Fruit fly (Drosophila melanogaster) whole organism, larva: ENCODE results near the gene mamo.
"Not testable (repeated sequence)": the region's sequence is repeated elsewhere in the genome, so short reads cannot be mapped to it uniquely, and the experiment has no call there.

ENCODE experiments used
- noc ChIP-seq: fragments of 200-800 bp; sonication (Bioruptor generic); optimal IDR thresholded peaks from 3 replicates; lab custom pipeline; 2019; ENCODE audit warnings: missing biosample characterization, mild to moderate bottlenecking, missing genetic modification characterization, moderate library complexity

Gene mamo

DNA sequence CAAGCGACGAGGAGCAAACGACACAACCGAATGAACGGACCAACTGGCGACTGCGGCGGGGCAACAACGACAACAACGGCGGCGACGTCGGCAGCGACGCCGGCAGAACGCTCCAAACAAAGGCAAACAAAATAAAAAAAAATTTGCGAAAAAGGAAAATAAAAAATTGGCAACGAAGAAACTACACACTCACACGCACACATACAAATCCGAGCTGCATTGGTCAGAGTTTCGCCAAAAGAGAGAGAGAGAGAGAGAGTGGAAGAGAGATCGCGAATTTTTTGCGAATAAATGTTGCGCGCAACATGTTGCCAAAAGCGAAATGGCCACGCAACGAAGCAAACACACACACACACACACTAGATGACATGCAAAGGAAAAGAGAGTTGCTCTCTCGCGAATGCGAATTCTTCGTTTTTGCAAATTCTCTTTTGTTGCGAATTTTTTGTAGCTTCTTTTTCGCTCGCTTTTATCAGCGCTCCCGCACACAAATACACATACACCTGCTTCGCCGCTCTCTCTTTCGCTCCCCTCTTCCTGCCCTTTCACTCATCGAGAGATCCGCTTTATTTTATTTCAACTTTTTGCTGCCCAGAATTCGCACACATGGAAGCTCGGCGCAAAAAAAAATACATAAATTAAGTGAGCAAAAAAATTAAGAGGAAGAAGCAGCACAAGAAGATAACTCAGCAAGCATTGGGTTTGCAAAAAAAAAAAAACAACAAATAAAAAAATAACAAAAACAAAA lies at the start of gene mamo:
TSS of gene mamo (minus strand) at position 54 of the 748 bp plus-strand sequence.
- TF ChIP-seq noc (tag; lab: Kevin White, UChicago) = peak; percentile 46

DNA sequence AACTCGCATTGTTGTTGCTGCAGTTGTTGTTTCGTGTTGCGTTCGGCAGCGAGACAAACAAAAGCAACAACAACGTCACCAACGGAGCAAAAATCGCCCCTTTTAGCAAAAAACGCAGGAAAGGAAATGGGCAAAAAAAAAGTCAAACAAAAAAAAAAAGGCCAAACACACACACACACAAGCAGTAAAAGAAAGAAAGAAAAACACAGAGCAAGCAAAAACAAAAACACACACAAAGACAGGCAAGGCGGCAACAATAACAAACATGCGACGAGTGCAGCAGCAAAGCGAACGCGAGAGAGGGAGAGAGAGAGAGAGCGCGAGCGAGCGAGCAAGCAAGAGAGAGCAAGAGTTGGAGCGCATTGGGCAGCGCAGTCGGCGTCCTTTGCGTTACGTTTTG lies 47.7 kb upstream of the mamo start:
- TF ChIP-seq noc (tag; lab: Kevin White, UChicago) = no peak

DNA sequence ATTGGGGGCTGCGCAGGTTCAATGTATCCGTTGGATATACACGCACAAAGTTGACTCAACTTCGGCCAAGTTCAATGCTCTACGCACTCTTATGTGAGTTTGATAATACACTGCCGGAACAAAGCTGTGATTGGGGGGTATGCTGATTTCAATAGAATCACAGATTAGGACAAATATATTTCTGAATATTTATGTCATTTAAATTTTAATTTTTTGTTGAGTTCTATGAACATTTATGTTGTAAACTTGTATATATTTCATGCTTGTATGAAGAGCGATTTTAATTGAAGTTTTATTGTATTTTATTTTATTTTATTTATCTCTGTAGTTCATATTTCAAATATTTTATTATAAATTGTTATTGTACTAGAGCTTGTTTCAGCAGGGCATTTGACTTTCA lies 36.4 kb upstream of the mamo start:
- TF ChIP-seq noc (tag; lab: Kevin White, UChicago) = no peak

DNA sequence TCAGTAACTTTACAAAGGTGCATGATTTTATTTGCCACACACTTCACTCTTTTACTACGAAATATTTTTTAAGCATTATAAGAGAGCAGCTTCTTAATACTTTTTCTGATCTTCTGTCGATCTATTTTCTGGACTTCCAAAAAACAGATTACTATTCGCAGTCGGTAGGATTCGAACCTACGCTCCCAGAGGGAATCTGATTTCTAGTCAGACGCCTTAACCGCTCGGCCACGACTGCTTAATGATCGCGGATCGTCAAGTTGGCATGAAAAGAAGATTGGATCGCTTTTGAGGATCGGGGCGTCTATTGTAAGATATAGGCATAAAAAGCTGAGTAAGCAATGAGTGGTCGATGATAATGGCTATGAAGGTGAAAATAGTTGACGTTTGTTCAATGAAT lies 35.1 kb upstream of the mamo start:
- TF ChIP-seq noc (tag; lab: Kevin White, UChicago) = no peak

DNA sequence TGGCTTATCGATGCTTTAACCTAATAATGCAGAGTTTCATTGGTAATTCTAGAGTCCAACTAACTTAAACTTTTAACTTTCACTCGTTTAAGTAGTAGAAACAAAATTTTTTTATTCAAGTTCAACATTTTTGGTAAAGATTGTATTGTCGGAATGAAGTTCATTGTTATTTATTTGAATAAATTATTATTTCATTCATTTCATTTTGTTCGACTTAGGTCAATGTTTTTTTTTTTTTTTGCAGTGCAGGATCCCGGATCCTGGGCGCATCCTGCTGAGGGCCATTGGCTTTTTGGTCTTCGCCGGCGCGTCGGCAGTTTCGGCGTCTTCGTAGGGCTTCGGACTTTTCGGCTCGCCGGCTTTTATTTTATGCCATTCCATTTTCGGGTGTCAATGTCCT lies 28.7 kb upstream of the mamo start:
- TF ChIP-seq noc (tag; lab: Kevin White, UChicago) = no peak

DNA sequence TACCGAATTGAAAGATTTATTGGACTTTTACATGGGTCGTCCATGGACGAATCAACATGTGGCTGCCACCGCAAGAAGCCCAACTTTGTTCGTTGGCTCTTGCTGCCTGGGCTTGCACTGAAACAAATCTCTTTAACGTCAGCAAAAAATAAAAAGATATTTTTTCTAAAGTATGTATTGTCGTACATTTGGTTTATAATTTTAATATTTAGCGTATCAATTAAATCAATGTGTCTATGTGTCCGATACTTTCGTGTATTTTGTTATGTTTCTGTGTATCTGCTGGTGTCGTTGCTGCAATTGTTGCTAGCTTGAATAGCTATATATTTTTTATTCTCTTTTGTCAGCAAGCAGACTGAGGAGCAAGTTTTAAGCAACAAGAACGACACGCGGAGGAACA lies 27.1 kb upstream of the mamo start:
- TF ChIP-seq noc (tag; lab: Kevin White, UChicago) = no peak

DNA sequence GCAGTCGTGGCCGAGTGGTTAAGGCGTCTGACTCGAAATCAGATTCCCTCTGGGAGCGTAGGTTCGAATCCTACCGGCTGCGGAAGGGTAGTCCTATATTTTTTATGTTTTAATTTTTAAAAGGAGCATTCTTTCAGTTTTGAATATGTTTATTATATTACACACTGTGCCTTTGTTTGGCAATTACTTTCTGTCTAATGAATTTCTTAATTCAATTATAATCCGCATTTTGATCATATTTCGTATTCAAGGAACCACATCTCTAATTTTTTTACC lies 25.1 kb upstream of the mamo start:
- no peak for TF ChIP-seq noc (tag; lab: Kevin White, UChicago)

DNA sequence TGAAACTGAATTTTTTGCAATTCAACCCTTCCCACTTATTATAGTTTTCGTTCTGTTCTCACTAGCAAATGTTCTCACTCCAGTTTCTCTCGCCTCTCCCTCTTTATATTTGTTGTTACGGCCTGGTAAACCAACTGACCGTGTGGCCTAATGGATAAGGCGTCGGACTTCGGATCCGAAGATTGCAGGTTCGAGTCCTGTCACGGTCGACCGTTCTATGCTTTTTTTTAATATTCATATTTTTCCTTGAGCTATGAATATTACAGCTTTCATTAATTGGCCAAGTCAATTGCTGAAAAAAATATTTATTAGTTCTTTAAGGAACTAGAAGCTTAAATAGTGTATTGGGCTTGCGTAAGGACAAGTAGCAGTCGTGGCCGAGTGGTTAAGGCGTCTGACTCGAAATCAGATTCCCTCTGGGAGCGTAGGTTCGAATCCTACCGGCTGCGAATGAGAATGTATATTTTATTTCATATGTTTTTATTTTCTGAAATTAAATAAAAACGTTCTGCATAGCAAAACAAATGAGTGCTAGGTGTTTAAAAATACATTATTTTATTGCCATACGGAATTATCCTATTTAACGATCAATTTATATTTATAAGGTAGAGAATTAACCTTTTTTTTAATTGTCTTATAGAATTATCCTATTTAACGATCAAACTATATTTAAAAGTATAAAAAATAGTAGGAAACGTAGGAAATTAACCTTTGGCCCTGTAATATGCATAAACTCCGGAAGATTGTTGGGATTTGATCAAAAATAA lies 24.5 kb upstream of the mamo start:
- TF ChIP-seq noc (tag; lab: Kevin White, UChicago) = no peak

DNA sequence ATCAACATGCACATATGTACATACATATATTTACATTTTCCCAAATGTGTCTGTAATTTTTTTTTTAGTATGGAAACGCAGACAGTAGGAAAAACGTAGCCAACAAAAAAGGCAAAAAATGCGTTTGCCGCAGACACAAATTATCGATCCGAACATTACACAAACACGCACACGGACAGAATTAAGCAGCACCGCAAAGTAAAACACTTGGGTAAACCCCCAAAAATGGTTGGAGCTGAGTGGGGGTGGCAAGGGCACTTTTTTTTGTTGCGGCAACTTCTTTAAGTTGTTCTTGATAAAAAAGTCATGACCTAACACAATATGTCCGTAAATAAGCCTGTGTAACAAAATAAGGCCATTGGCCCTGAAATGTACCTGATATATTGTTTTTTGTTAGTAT lies 23.9 kb upstream of the mamo start:
- TF ChIP-seq noc (tag; lab: Kevin White, UChicago) = no peak

DNA sequence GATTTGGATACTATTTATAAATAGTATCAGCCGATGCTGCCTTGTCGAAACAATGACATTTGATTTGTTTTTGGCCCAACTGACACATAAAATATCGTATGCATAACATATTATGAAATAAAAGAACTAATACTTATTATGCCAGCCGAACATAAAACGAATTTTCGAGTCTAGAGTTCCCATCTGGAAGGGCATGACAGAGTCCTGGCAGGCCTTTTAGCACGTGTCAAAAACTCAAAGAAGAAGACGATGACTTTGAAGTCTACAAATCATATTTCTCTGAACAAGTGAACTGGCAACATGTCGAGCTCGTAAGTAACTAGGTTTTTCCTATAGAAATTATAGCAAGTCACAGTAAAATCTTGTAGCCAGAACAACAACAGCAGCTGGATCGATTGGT lies 9.6 kb upstream of the mamo start, which contains the start of gene Ste12DOR:
TSS of gene Ste12DOR (plus strand) at position 301 of the 400 bp plus-strand sequence.
- not testable (repeated sequence) for TF ChIP-seq noc (tag; lab: Kevin White, UChicago)

DNA sequence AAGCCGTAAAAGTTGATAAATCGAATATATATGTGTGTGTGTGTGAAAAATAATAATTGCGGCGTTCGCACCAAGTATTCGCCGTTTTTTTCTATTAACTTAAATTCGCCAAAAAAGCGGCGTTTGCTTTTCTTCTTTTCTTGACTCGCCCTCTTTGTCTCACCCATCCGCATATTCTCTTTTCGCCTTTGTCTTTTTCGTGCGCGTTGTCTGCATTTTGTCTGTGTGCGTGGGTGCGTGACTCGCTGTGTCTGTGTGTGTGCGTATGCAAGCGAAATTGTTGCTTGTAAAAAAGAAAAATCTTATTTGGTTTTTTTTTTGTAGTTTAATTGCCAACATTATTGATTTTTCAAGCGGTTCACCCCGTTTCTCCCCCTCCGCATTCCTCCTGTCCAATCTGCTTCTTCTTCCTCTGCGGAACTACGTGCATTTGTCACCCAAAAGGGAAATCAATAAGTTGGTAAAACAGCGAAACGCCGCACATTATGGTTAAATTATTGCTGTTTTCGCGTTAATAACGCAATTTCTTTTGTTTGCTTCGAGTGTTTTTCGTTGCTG lies 6.5 kb upstream of the mamo start:
- TF ChIP-seq noc (tag; lab: Kevin White, UChicago) = no peak

DNA sequence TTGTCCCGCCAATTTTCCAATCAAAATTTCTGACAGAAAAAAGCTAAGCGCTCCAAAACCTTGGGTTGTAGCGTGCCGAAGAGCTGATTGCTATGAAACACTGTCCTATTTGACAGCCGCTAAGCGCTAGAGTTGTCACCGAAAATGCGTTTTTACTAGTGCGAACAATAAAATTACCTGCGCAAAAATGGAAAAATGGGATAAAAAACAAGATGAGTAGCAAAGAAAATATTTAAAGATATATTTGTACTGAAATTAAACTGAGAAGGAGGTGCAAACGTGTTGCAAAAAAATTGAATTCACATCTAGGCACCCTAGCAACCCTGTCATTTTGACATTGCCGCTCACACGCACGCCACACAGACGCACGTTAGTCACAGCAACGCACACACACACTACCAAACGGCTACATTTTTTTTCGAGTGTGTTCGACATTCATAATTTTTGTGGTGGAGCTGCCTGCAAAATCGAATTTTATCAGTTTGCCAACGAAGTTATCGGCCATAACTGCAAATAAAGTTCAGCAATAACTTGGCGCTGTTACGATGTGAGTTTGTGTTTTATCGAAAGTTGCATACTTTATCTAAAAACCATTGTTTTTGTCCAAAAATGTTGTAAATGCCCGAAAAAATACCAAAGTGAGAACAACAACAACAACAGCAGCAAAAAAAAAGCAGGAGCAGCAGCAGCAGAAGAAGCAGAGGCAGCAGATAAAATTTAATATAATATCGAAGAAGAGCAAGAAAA lies 5.8 kb upstream of the mamo start, which contains the start of gene ben:
TSS of gene ben (plus strand) at position 369 of the 747 bp plus-strand sequence.
- TF ChIP-seq noc (tag; lab: Kevin White, UChicago) = peak; percentile 77

DNA sequence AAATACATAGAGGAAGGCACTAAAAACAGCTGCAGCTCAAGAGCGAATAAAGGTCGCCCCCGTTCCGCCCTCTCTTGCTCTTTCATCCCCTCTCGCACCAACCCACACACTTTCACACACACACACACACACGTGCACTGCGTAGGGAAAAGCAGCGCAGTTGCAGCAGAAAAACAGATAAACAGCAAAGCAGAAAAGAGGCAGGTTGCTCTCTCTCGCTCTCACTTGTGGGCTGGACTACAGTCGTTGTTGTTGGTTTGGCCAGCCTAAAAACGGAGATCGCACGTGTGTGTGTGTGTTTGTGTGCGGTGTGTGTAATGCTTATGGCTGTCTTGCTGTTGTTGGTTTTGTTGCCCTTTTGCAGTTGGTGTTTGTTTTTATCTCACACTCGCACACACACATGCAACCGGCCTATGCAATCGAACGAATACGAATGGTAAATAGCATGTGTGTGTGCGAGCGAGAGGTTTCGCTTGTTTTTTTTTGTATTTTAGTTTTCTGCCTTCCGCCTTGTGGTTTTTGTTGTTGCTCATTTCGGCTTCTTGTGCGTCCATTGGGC lies 4.5 kb upstream of the mamo start:
- TF ChIP-seq noc (tag; lab: Kevin White, UChicago) = no peak

DNA sequence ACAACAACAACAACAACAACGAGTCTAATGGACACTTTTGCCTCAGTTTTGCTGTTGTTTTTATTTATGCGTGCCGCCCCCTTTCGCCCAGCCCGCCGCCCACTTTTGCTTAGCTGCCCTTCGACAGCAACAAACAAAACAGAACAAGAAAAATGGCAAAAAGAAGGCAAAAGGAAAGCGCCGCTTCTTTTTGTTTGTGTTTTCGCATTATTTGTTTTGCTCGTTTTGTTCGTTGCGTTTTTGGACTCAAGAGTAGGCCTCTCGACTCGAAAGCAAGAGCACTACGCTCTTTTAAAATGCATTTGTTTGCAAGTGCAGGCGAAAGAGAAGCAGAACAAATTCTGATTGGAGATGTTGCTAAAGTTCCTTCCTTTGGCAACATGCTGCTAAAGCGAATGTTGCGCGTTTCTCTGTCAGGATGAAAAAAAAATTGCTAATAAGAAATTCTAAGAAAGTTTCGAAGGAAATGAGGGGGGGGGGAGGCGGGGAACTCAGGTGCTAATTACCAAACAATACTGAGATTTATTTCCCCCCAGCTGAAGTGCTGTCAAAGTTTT lies 2.9 kb upstream of the mamo start:
- TF ChIP-seq noc (tag; lab: Kevin White, UChicago) = no peak

DNA sequence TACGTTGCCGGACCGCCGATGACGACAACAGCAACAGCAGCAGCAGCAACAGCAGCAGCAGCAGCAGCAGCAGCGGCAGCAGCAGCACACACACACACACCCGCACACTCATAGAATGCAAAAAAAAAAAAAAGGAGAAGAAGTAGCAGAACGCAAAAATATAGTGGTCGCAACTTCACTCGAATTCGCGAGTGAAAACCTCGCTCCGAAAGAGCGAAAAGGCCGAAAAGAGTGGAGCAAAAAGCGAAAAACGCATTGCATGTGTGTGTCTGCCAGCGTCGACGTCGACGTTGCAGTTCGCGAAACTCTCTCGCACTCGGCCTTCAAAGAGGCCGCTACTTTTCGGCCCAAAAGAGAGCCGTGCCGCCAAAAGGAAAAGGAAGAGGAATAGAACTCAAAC lies 1.5 kb downstream of the mamo start:
- no peak for TF ChIP-seq noc (tag; lab: Kevin White, UChicago)
